Worm (Caenorhabditis elegans) whole organism, late embryonic: ENCODE measurements around the gene clec-176.

ENCODE experiments used
- C08G9.2 ChIP-seq: sonication (generic microtip); optimal IDR thresholded peaks from 2 replicates; lab custom pipeline; 2016; ENCODE audit warnings: mild to moderate bottlenecking, missing genetic modification characterization, moderate library complexity, missing compliant biosample characterization
- C38D4.7 ChIP-seq: fragments of 200-800 bp; sonication (Bioruptor generic); optimal IDR thresholded peaks from 2 replicates; lab custom pipeline; 2018; ENCODE audit warnings: mild to moderate bottlenecking, missing genetic modification characterization, moderate library complexity, missing compliant biosample characterization
- T23F11.4 ChIP-seq: fragments of 200-800 bp; sonication (Bioruptor generic); optimal IDR thresholded peaks from 2 replicates; lab custom pipeline; 2018; ENCODE audit warnings: mild to moderate bottlenecking, missing genetic modification characterization, missing compliant biosample characterization
- Y22D7AL.16 ChIP-seq: sonication (generic microtip); optimal IDR thresholded peaks from 2 replicates; lab custom pipeline; 2016; ENCODE audit warnings: missing genetic modification characterization, missing compliant biosample characterization
- ceh-18 ChIP-seq: sonication (generic microtip); optimal IDR thresholded peaks from 2 replicates; lab custom pipeline; 2016; ENCODE audit warnings: missing genetic modification characterization, missing compliant biosample characterization
- ceh-2 ChIP-seq: sonication (generic microtip); optimal IDR thresholded peaks from 2 replicates; lab custom pipeline; 2016; ENCODE audit warnings: missing genotype, missing genetic modification characterization, missing compliant biosample characterization
- ceh-24 ChIP-seq: sonication (generic microtip); optimal IDR thresholded peaks from 2 replicates; lab custom pipeline; 2016; ENCODE audit warnings: mild to moderate bottlenecking, missing genetic modification characterization, missing compliant biosample characterization
- ceh-45 ChIP-seq: fragments of 200-800 bp; sonication (Bioruptor generic); IDR thresholded peaks from 2 replicates; pipeline ENCODE4 v1.3.6; 2022; ENCODE audit warnings: missing genetic modification reagents, missing genetic modification characterization, missing compliant biosample characterization
- ceh-48 ChIP-seq: sonication (generic microtip); optimal IDR thresholded peaks from 2 replicates; lab custom pipeline; 2016; ENCODE audit warnings: missing genetic modification characterization, inconsistent platforms, missing compliant biosample characterization
- ceh-6 ChIP-seq: fragments of 200-800 bp; sonication (Bioruptor generic); optimal IDR thresholded peaks from 2 replicates; lab custom pipeline; 2018; ENCODE audit warnings: mild to moderate bottlenecking, missing genetic modification characterization, missing compliant biosample characterization
- che-1 ChIP-seq: sonication (generic microtip); optimal IDR thresholded peaks from 2 replicates; lab custom pipeline; 2016; ENCODE audit warnings: mild to moderate bottlenecking, missing genetic modification characterization, missing compliant biosample characterization
- dve-1 ChIP-seq: sonication (generic microtip); optimal IDR thresholded peaks from 2 replicates; lab custom pipeline; 2017; ENCODE audit warnings: antibody characterized with exemption, mild to moderate bottlenecking, missing genetic modification characterization, missing compliant biosample characterization
- elt-4 ChIP-seq: sonication (generic microtip); optimal IDR thresholded peaks from 2 replicates; lab custom pipeline; 2016; ENCODE audit warnings: missing genetic modification characterization, missing compliant biosample characterization
- ets-4 ChIP-seq: sonication (generic microtip); optimal IDR thresholded peaks from 2 replicates; lab custom pipeline; 2016; ENCODE audit warnings: missing genetic modification characterization, missing compliant biosample characterization
- eyg-1 ChIP-seq: sonication (generic microtip); optimal IDR thresholded peaks from 2 replicates; lab custom pipeline; 2016; ENCODE audit warnings: missing genotype, missing genetic modification characterization, missing compliant biosample characterization
- fax-1 ChIP-seq: sonication (generic microtip); optimal IDR thresholded peaks from 2 replicates; lab custom pipeline; 2016; ENCODE audit warnings: missing genotype, missing genetic modification characterization, missing compliant biosample characterization
- hlh-13 ChIP-seq: fragments of 200-800 bp; sonication (Bioruptor generic); optimal IDR thresholded peaks from 2 replicates; lab custom pipeline; 2018; ENCODE audit warnings: mild to moderate bottlenecking, missing genetic modification characterization, missing compliant biosample characterization
- hlh-15 ChIP-seq: sonication (generic microtip); optimal IDR thresholded peaks from 2 replicates; lab custom pipeline; 2016; ENCODE audit warnings: missing genetic modification characterization, missing compliant biosample characterization
- hlh-30 ChIP-seq: sonication (generic microtip); optimal IDR thresholded peaks from 2 replicates; lab custom pipeline; 2017; ENCODE audit warnings: antibody characterized with exemption, missing genetic modification characterization, missing compliant biosample characterization; ENCODE audit not compliant: insufficient read depth
- lim-6 ChIP-seq: sonication (generic microtip); optimal IDR thresholded peaks from 2 replicates; lab custom pipeline; 2016; ENCODE audit warnings: missing genetic modification characterization, missing compliant biosample characterization
- lin-11 ChIP-seq: fragments of 200-800 bp; sonication (Bioruptor generic); optimal IDR thresholded peaks from 2 replicates; lab custom pipeline; 2018; ENCODE audit warnings: mild to moderate bottlenecking, missing genetic modification characterization, missing compliant biosample characterization
- mec-3 ChIP-seq: sonication (generic microtip); optimal IDR thresholded peaks from 2 replicates; lab custom pipeline; 2016; ENCODE audit warnings: borderline replicate concordance, missing genetic modification characterization, missing compliant biosample characterization
- nhr-232 ChIP-seq: sonication (generic microtip); optimal IDR thresholded peaks from 2 replicates; lab custom pipeline; 2016; ENCODE audit warnings: missing genetic modification characterization, missing compliant biosample characterization
- odd-2 ChIP-seq: sonication (generic microtip); optimal IDR thresholded peaks from 2 replicates; lab custom pipeline; 2017; ENCODE audit warnings: antibody characterized with exemption, mild to moderate bottlenecking, missing genetic modification characterization, missing compliant biosample characterization
- pag-3 ChIP-seq: sonication (generic microtip); optimal IDR thresholded peaks from 2 replicates; lab custom pipeline; 2016; ENCODE audit warnings: missing compliant biosample characterization, missing genetic modification characterization, borderline replicate concordance
- pha-2 ChIP-seq: sonication (generic microtip); optimal IDR thresholded peaks from 2 replicates; lab custom pipeline; 2017; ENCODE audit warnings: mild to moderate bottlenecking, missing genetic modification characterization, missing compliant biosample characterization
- pha-4 ChIP-seq: fragments of 150-350 bp; optimal IDR thresholded peaks from 2 replicates; lab custom pipeline; 2018; ENCODE audit warnings: missing biosample characterization, missing genetic modification reagents, missing genetic modification characterization
- pqm-1 ChIP-seq: sonication (generic microtip); optimal IDR thresholded peaks from 2 replicates; lab custom pipeline; 2016; ENCODE audit warnings: missing genetic modification characterization, missing compliant biosample characterization
- pros-1 ChIP-seq: fragments of 150-350 bp; optimal IDR thresholded peaks from 2 replicates; lab custom pipeline; 2014; ENCODE audit warnings: missing biosample characterization, missing genetic modification reagents, missing genetic modification characterization
- rnt-1 ChIP-seq: sonication (generic microtip); optimal IDR thresholded peaks from 2 replicates; lab custom pipeline; 2016; ENCODE audit warnings: missing genetic modification characterization, missing compliant biosample characterization
- tbx-2 ChIP-seq: sonication (generic microtip); optimal IDR thresholded peaks from 2 replicates; lab custom pipeline; 2016; ENCODE audit warnings: missing genetic modification characterization, missing compliant biosample characterization
- tbx-7 ChIP-seq: sonication (generic microtip); optimal IDR thresholded peaks from 2 replicates; lab custom pipeline; 2016; ENCODE audit warnings: missing genotype, missing genetic modification characterization, missing compliant biosample characterization
- ttx-3 ChIP-seq: sonication (generic microtip); optimal IDR thresholded peaks from 2 replicates; lab custom pipeline; 2016; ENCODE audit warnings: missing genetic modification reagents, missing genetic modification characterization, missing compliant biosample characterization
- unc-55 ChIP-seq: sonication (generic microtip); optimal IDR thresholded peaks from 2 replicates; lab custom pipeline; 2017; ENCODE audit warnings: missing biosample characterization, missing genetic modification reagents, missing genetic modification characterization

clec-176 gene

DNA sequence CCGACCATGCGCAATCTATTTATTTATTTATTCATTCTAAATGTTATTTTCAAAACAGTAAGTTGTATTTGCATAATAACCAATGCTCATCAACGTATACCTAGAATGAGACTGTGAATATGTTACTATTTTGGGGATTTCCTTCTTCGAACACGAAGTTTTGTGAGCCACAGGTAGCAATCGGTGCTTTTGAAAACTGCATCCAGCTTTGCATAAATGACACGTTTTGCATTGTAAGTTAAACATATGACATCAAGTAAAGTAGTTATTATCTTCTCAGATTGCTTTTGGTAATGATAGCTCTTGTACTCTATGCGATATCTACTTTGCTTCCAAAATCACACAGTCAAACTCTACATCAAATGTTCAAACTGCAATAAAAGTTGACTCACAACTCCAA is 1.4 kb upstream of the clec-176 start, which contains the start of gene E03H12.4:
TSS of gene E03H12.4 (plus strand) at position 120 of the 400 bp plus-strand sequence.
- TF ChIP-seq hlh-30 (tag; lab: Kevin White, UChicago) (no peak), che-1 (tag; lab: Kevin White, UChicago) (no peak), eyg-1 (tag; lab: Kevin White, UChicago) (no peak), T23F11.4 (GFP tag; lab: Kevin White, UChicago) (no peak), Y22D7AL.16 (tag; lab: Kevin White, UChicago) (no peak), ets-4 (tag; lab: Kevin White, UChicago) (no peak), pag-3 (tag; lab: Kevin White, UChicago) (no peak), nhr-232 (no peak), ceh-6 (no peak)

DNA sequence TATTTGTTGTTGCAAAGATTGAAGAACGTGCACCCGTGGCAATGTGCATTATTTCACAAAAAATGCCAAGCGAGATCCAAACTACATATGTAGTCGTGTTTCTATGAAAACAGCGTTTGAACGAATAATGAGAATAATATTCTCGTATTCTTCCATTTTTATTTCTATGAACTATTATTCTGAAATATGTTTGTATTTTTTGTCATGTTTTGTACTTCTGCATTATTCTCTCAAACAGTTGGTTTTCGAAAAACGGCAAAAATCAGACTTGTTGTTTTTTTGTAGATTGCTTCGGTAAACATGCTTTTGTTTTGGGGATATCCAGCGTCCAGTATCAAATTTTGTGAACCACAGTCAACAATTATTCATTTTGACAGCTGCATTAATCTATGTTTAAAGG is 2.4 kb downstream of the clec-176 start, which contains the start of gene clec-177:
TSS of gene clec-177 (plus strand) at position 301 of the 400 bp plus-strand sequence.
- TF ChIP-seq pha-2 (tag; lab: Kevin White, UChicago) (no peak), lin-11 (tag; lab: Kevin White, UChicago) (no peak), C38D4.7 (no peak), ceh-18 (tag; lab: Kevin White, UChicago) (no peak), ceh-45 (GFP tag; lab: Robert Waterston, UW) (no peak), tbx-2 (no peak), ceh-24 (tag; lab: Kevin White, UChicago) (no peak), pros-1 (tag; lab: Kevin White, UChicago) (no peak), rnt-1 (tag; lab: Kevin White, UChicago) (no peak), pqm-1 (tag; lab: Kevin White, UChicago) (no peak), tbx-7 (no peak), nhr-232 (no peak), elt-4 (tag; lab: Kevin White, UChicago) (no peak), mec-3 (tag; lab: Kevin White, UChicago) (no peak), fax-1 (tag; lab: Kevin White, UChicago) (no peak), hlh-13 (GFP tag; lab: Kevin White, UChicago) (no peak), ceh-48 (tag; lab: Kevin White, UChicago) (no peak), ceh-2 (tag; lab: Kevin White, UChicago) (no peak), odd-2 (tag; lab: Kevin White, UChicago) (no peak), lim-6 (tag; lab: Kevin White, UChicago) (no peak)
- TF ChIP-seq, all 69 proteins: peak for 0

DNA sequence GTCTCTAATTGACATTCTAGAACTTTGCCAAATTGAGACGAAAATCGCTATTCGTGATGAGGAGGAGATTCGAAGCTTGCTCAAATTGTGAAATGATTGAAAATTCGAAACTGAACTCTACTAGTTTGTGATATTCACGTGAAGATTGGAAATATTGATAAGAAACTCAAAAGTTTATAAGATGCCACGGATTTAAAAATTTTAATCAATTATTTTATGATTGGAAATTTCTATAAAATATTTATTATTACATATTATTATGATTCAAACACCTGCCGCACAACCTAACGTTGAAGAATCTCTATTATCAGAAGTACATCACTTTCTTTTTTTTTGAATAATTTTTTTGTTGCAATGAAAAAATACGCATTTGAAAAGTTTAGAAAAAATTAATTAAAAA is 4.7 kb downstream of the clec-176 start, which contains the start of gene E03H12.7:
TSS of gene E03H12.7 (minus strand) at position 101 of the 400 bp plus-strand sequence.
- TF ChIP-seq eyg-1 (tag; lab: Kevin White, UChicago): no peak
- no peak for TF ChIP-seq mec-3 (tag; lab: Kevin White, UChicago)
- TF ChIP-seq nhr-232: no peak
- no peak for TF ChIP-seq hlh-15
- no peak for TF ChIP-seq rnt-1 (tag; lab: Kevin White, UChicago)
- TF ChIP-seq ttx-3 (tag; lab: Kevin White, UChicago): no peak
- TF ChIP-seq pha-4 (tag; lab: Kevin White, UChicago): no peak
- TF ChIP-seq ceh-24 (tag; lab: Kevin White, UChicago): no peak
- no peak for TF ChIP-seq ceh-6
- no peak for TF ChIP-seq tbx-7
- TF ChIP-seq dve-1 (tag; lab: Kevin White, UChicago): no peak
- TF ChIP-seq fax-1 (tag; lab: Kevin White, UChicago): no peak
- TF ChIP-seq che-1 (tag; lab: Kevin White, UChicago): no peak
- no peak for TF ChIP-seq unc-55 (GFP tag; lab: Kevin White, UChicago)

DNA sequence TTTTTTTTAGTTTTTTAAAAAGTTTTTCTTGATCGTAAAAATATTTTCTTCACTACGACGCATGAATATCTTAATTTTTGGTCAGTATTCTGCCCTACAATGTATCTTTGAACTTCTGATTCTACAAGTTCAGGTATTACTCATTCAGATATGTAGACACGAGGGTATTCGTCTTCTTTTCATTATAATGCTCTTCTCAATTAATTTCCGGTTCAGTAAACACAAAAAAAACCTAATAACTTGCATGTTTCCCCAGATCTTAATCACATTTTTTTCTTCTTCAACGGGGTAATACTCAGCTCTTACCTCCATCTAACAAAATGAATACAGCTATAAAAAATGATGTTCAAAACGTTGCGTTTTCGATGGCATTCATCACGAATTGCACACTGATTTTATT is 8.2 kb downstream of the clec-176 start, which contains the start of gene str-162:
TSS of gene str-162 (plus strand) at position 301 of the 400 bp plus-strand sequence.
- no peak for TF ChIP-seq C08G9.2 (tag; lab: Kevin White, UChicago)
